Worm (Caenorhabditis elegans) whole organism, late embryonic: ENCODE measurements around the gene ebp-3.

ENCODE experiments used
- ceh-14 ChIP-seq: sonication (generic microtip); optimal IDR thresholded peaks from 2 replicates; lab custom pipeline; 2016; ENCODE audit warnings: missing genotype, missing genetic modification characterization, missing compliant biosample characterization
- ceh-2 ChIP-seq: sonication (generic microtip); optimal IDR thresholded peaks from 2 replicates; lab custom pipeline; 2016; ENCODE audit warnings: missing genotype, missing genetic modification characterization, missing compliant biosample characterization
- ets-4 ChIP-seq: sonication (generic microtip); optimal IDR thresholded peaks from 2 replicates; lab custom pipeline; 2016; ENCODE audit warnings: missing genetic modification characterization, missing compliant biosample characterization
- fax-1 ChIP-seq: sonication (generic microtip); optimal IDR thresholded peaks from 2 replicates; lab custom pipeline; 2016; ENCODE audit warnings: missing genotype, missing genetic modification characterization, missing compliant biosample characterization
- pha-2 ChIP-seq: sonication (generic microtip); optimal IDR thresholded peaks from 2 replicates; lab custom pipeline; 2017; ENCODE audit warnings: mild to moderate bottlenecking, missing genetic modification characterization, missing compliant biosample characterization
- pros-1 ChIP-seq: fragments of 150-350 bp; optimal IDR thresholded peaks from 2 replicates; lab custom pipeline; 2014; ENCODE audit warnings: missing biosample characterization, missing genetic modification reagents, missing genetic modification characterization
- rnt-1 ChIP-seq: sonication (generic microtip); optimal IDR thresholded peaks from 2 replicates; lab custom pipeline; 2016; ENCODE audit warnings: missing genetic modification characterization, missing compliant biosample characterization
- sdc-2 ChIP-seq: sonication (generic microtip); optimal IDR thresholded peaks from 2 replicates; lab custom pipeline; 2016; ENCODE audit warnings: missing genotype, missing genetic modification characterization, missing compliant biosample characterization
- ztf-16 ChIP-seq: sonication (generic microtip); optimal IDR thresholded peaks from 2 replicates; lab custom pipeline; 2017; ENCODE audit warnings: missing genetic modification characterization, missing compliant biosample characterization

DNA sequence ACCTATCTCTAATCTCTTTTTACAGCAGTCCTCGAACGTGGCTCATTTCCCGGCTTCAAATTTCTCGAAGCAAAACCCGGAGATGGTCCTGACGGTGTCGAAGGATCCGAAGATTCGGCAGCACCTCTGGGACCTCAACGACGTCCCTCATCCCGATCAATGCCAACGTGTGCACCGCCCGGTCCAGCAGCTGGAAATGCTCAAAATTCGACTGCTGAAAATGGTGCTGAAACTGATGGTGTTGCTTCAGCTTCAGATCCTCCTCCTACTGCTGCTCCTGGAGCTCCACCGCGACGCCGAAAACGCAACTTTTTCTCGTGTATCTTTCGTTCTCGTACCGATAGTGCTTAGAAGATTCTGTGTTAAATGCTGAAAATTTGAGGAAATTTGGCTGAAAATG, 50.3 kb downstream of the ebp-3 start:
- no peak for TF ChIP-seq sdc-2 (tag; lab: Kevin White, UChicago)
- TF ChIP-seq fax-1 (tag; lab: Kevin White, UChicago) = no peak
- no peak for TF ChIP-seq ets-4 (tag; lab: Kevin White, UChicago)
- no peak for TF ChIP-seq ceh-2 (tag; lab: Kevin White, UChicago)
- TF ChIP-seq ceh-14 (tag; lab: Kevin White, UChicago) = no peak
- TF ChIP-seq pros-1 = no peak
- TF ChIP-seq ztf-16 = no peak
- TF ChIP-seq rnt-1 = no peak
- no peak for TF ChIP-seq pha-2 (tag; lab: Kevin White, UChicago)
